Worm (Caenorhabditis elegans) whole organism, L1 larva: ENCODE data around the gene swt-2.

Experiments used
- ama-1 ChIP-seq: fragments of 150-350 bp; optimal IDR thresholded peaks from 2 replicates; lab custom pipeline; 2014
- lsy-2 ChIP-seq, 2 experiments: fragments of 150-350 bp; optimal IDR thresholded peaks; 2 replicates each; lab custom pipeline; 2014; ENCODE audit warnings: missing biosample characterization in 2 of 2, missing genetic modification characterization in 2 of 2
- mdl-1 ChIP-seq, 2 experiments: fragments of 150-350 bp; optimal IDR thresholded peaks; 2 replicates each; lab custom pipeline; 2014 to 2017; ENCODE audit warnings: missing biosample characterization in 2 of 2, missing genetic modification characterization in 2 of 2, inconsistent platforms in 1 of 2
- mef-2 ChIP-seq: fragments of 150-350 bp; optimal IDR thresholded peaks from 2 replicates; lab custom pipeline; 2014; ENCODE audit warnings: missing biosample characterization, missing genetic modification characterization
- nhr-28 ChIP-seq: fragments of 150-350 bp; optimal IDR thresholded peaks from 2 replicates; lab custom pipeline; 2014; ENCODE audit warnings: missing biosample characterization, missing genetic modification characterization
- nhr-76 ChIP-seq: sonication (generic microtip); optimal IDR thresholded peaks from 2 replicates; lab custom pipeline; 2017; ENCODE audit warnings: missing biosample characterization, missing genetic modification characterization
- nhr-77 ChIP-seq: fragments of 150-350 bp; optimal IDR thresholded peaks from 2 replicates; lab custom pipeline; 2014; ENCODE audit warnings: missing biosample characterization, missing genetic modification characterization
- pqm-1 ChIP-seq: sonication (generic microtip); optimal IDR thresholded peaks from 3 replicates; lab custom pipeline; 2017; ENCODE audit warnings: missing biosample characterization, missing genetic modification characterization
- snpc-4 ChIP-seq: fragments of 150-350 bp; optimal IDR thresholded peaks from 2 replicates; lab custom pipeline; 2014; ENCODE audit warnings: missing biosample characterization, missing genetic modification characterization
- unc-62 ChIP-seq: fragments of 150-350 bp; optimal IDR thresholded peaks from 2 replicates; lab custom pipeline; 2014; ENCODE audit warnings: missing biosample characterization, missing genetic modification reagents, missing genetic modification characterization

ce11 chrV:7524447-7524846, 5.5 kb upstream of the swt-2 start, which contains the start of gene C54F6.20:
- TF ChIP-seq snpc-4 (tag; lab: Kevin White, UChicago) (no peak), unc-62 (GFP tag; lab: Kevin White, UChicago) (no peak), mef-2 (tag; lab: Kevin White, UChicago) (no peak), nhr-77 (no peak), nhr-28 (tag; lab: Kevin White, UChicago) (no peak), lsy-2 (tag; optimal IDR thresholded peaks at IDR 0.05; lab: Kevin White, UChicago) (no peak), nhr-76 (tag; lab: Kevin White, UChicago) (no peak), pqm-1 (tag; lab: Kevin White, UChicago) (no peak), mdl-1 (tag; optimal IDR thresholded peaks at IDR 0.05; lab: Kevin White, UChicago) (no peak), ama-1 (lab: Kevin White, UChicago) (no peak)
